Worm (Caenorhabditis elegans): Measurements from ENCODE around the gene F10B5.2.

DNA sequence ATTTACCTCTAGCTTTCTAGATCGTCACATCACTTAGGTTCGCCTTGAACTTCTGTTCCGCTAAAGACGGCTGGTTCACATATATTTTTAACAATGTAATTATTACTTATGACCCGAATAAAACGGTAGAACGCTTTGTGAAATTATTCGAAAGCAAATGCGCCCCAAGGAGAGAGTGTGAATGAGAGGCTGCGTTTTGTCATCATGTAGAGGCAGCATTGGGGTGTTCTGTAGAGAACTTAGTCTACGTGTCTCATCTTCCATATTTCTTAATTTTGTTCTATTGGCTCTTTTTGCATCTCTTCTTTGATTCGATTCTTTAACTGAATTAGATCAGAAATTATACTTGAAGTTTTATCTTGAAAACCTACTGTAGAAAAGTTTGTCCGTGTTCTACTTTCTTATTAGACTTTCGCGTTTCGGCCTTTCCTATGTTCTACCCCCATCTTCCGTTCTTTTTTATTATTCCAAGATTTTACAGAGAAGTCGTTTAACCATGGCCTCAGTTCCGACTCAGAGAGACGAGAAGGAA, 6.5 kb upstream of the F10B5.2 start, which contains the start of gene cdc-48.2:
- no peak for TF ChIP-seq snpc-4 (tag; optimal IDR thresholded peaks at IDR 0.05)
- no peak for TF ChIP-seq mdl-1 (tag; optimal IDR thresholded peaks at IDR 0.05)

All from whole organism, L1 larva.